Fruit fly (Drosophila melanogaster): ENCODE data around the gene if.

if gene

DNA sequence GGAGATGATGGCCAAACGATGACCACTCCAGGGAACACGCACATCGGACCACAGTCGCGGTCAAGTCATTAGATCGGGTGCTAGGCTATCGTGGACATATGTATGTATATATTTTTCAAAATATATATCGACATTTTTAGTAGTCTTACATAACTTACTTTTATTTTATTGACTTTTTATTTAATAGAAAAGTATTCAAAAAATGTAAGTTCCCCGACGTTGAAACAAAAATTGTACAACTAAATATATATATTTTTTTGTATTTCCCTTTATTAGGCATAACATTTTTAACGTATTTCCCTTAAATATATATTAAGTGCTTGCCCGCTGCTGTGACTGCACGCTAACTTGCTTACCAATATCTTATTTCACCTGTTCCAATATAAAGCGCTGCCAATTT is 31.9 kb upstream of the if start (continued):
- TF ChIP-seq CG10543 (GFP tag; optimal IDR thresholded peaks at IDR 0.05): no peak
- TF ChIP-seq zen (tag; optimal IDR thresholded peaks at IDR 0.05): no peak
- TF ChIP-seq Pdp1 (GFP tag; optimal IDR thresholded peaks at IDR 0.05): peak in 1 of 2 experiments; percentile 8
- TF ChIP-seq lab (GFP tag; optimal IDR thresholded peaks at IDR 0.05): peak; percentile 24
- TF ChIP-seq nmo (GFP tag; optimal IDR thresholded peaks at IDR 0.05): peak; percentile 28
- peak in 1 of 2 experiments; percentile 18 for TF ChIP-seq eve (GFP tag; optimal IDR thresholded peaks at IDR 0.05)
- TF ChIP-seq lmd (GFP tag; IDR thresholded peaks at IDR 0.05): 0 out of 2 replicates have a peak, but pooled peaks have one; percentile 11
- TF ChIP-seq klu (GFP tag; IDR thresholded peaks at IDR 0.05): no peak
- peak; percentile 35; the same call in 1 of the 2 replicates for TF ChIP-seq CG14441 (GFP tag; IDR thresholded peaks at IDR 0.05)
- 0 out of 3 replicates have a peak, but pooled peaks have one; percentile 13 for TF ChIP-seq zfh1 (GFP tag; IDR thresholded peaks at IDR 0.05)
- peak; percentile 21 for TF ChIP-seq Blimp-1 (GFP tag; optimal IDR thresholded peaks at IDR 0.05)
- no peak for TF ChIP-seq sc (optimal IDR thresholded peaks at IDR 0.05)
- TF ChIP-seq sc (GFP tag; optimal IDR thresholded peaks at IDR 0.05): no peak
- no peak for TF ChIP-seq knrl (GFP tag; IDR thresholded peaks at IDR 0.05; ENCODE audit: partially characterized antibody)
- TF ChIP-seq CG2678 (tag; optimal IDR thresholded peaks at IDR 0.05): peak; percentile 49
- no peak for TF ChIP-seq CG31441 (GFP tag; IDR thresholded peaks at IDR 0.05)
- no peak for TF ChIP-seq CG2120 (GFP tag; optimal IDR thresholded peaks at IDR 0.05)
- TF ChIP-seq prd (optimal IDR thresholded peaks at IDR 0.05): no peak
- TF ChIP-seq prd (GFP tag; IDR thresholded peaks at IDR 0.05): peak; percentile 28; the same call in 1 of the 3 replicates
- TF ChIP-seq dmrt11E (tag; optimal IDR thresholded peaks at IDR 0.05): no peak
- peak; percentile 64; the same call in 1 of the 2 replicates for TF ChIP-seq Drgx (GFP tag; IDR thresholded peaks at IDR 0.05)
- TF ChIP-seq NfI (GFP tag; optimal IDR thresholded peaks at IDR 0.05): no peak
- peak; percentile 39; the same call in 1 of the 2 replicates for TF ChIP-seq seq (GFP tag; IDR thresholded peaks at IDR 0.05)
- no peak for TF ChIP-seq ATbp (GFP tag; optimal IDR thresholded peaks at IDR 0.05)
- TF ChIP-seq fd96Cb (tag; optimal IDR thresholded peaks at IDR 0.05): peak; percentile 23
- TF ChIP-seq tgo (GFP tag; IDR thresholded peaks at IDR 0.05): peak; percentile 31; the same call in 1 of the 3 replicates
- TF ChIP-seq Rfx (GFP tag; IDR thresholded peaks at IDR 0.05): 0 out of 2 replicates have a peak, but pooled peaks have one; percentile 9
- TF ChIP-seq Oli (tag; optimal IDR thresholded peaks at IDR 0.05): peak; percentile 20
- TF ChIP-seq vfl (GFP tag; optimal IDR thresholded peaks at IDR 0.05): no peak
- no peak for TF ChIP-seq btn (GFP tag; optimal IDR thresholded peaks at IDR 0.05)
- TF ChIP-seq CG11504 (tag; optimal IDR thresholded peaks at IDR 0.05): peak; percentile 68
- TF ChIP-seq CG10979 (tag; optimal IDR thresholded peaks at IDR 0.05): peak; percentile 22
- peak; percentile 23 for TF ChIP-seq ind (GFP tag; optimal IDR thresholded peaks at IDR 0.05)
- no peak for TF ChIP-seq CG6813 (GFP tag; optimal IDR thresholded peaks at IDR 0.05)
- no peak for TF ChIP-seq CG3838 (GFP tag; optimal IDR thresholded peaks at IDR 0.05)
- peak in 1 of 2 experiments; percentile 53 for TF ChIP-seq Hr51 (GFP tag; optimal IDR thresholded peaks at IDR 0.05)
- TF ChIP-seq Hr78 (GFP tag; optimal IDR thresholded peaks at IDR 0.05): no peak
- peak; percentile 37 for TF ChIP-seq Ptx1 (GFP tag; IDR thresholded peaks at IDR 0.05)
- peak; percentile 9 for TF ChIP-seq CG15269 (tag; optimal IDR thresholded peaks at IDR 0.05)
- TF ChIP-seq sisA (GFP tag; IDR thresholded peaks at IDR 0.05): peak; percentile 41
- TF ChIP-seq CG18262 (tag; optimal IDR thresholded peaks at IDR 0.05): peak; percentile 39
- TF ChIP-seq Sox100B (GFP tag; optimal IDR thresholded peaks at IDR 0.05): peak; percentile 59
- peak; percentile 39 for TF ChIP-seq phol (tag; optimal IDR thresholded peaks at IDR 0.05)
- TF ChIP-seq croc (GFP tag; conservative IDR thresholded peaks at IDR 0.05): peak; percentile 26; the same call in 1 of the 3 replicates
- 0 out of 2 replicates have a peak, but pooled peaks have one; percentile 41 for TF ChIP-seq CG6689 (GFP tag; IDR thresholded peaks at IDR 0.05)
- TF ChIP-seq dmrt99B (tag; optimal IDR thresholded peaks at IDR 0.05): peak; percentile 55
- no peak for TF ChIP-seq dimm (GFP tag; IDR thresholded peaks at IDR 0.05)
- TF ChIP-seq sens (GFP tag): peak; percentile 57
- no peak for TF ChIP-seq wor (GFP tag; IDR thresholded peaks at IDR 0.05)
- TF ChIP-seq slbo (GFP tag; IDR thresholded peaks at IDR 0.05): no peak
